Worm (Caenorhabditis elegans) whole organism, L4 larva: ENCODE data around the gene T27A10.5.

Experiments used
- ces-1 ChIP-seq: fragments of 150-350 bp; sonication (generic microtip); optimal IDR thresholded peaks from 4 replicates; lab custom pipeline; 2014; ENCODE audit warnings: missing biosample characterization, missing genetic modification reagents, missing genetic modification characterization
- dpl-1 ChIP-seq: fragments of 150-350 bp; optimal IDR thresholded peaks from 2 replicates; lab custom pipeline; 2014; ENCODE audit warnings: missing biosample characterization, missing genetic modification reagents, missing genetic modification characterization
- fkh-10 ChIP-seq: fragments of 150-350 bp; optimal IDR thresholded peaks from 2 replicates; lab custom pipeline; 2014; ENCODE audit warnings: missing biosample characterization, missing genetic modification reagents, missing genetic modification characterization
- madf-9 ChIP-seq: fragments of 200-800 bp; sonication (Bioruptor generic); conservative IDR thresholded peaks from 2 replicates; pipeline ENCODE4 v1.3.6; 2022; ENCODE audit warnings: missing genetic modification reagents, missing genetic modification characterization, missing compliant biosample characterization
- nhr-28 ChIP-seq: fragments of 150-350 bp; optimal IDR thresholded peaks from 2 replicates; lab custom pipeline; 2014; ENCODE audit warnings: missing biosample characterization, missing genetic modification characterization
- pqm-1 ChIP-seq: sonication (generic microtip); optimal IDR thresholded peaks from 2 replicates; lab custom pipeline; 2017; ENCODE audit warnings: missing biosample characterization, missing genetic modification characterization
- snpc-4 ChIP-seq: fragments of 150-350 bp; optimal IDR thresholded peaks from 2 replicates; lab custom pipeline; 2014; ENCODE audit warnings: missing biosample characterization, missing genetic modification characterization
- unc-130 ChIP-seq: sonication (generic microtip); optimal IDR thresholded peaks from 2 replicates; lab custom pipeline; 2016; ENCODE audit warnings: missing genetic modification reagents, missing genetic modification characterization, missing compliant biosample characterization

- TF ChIP-seq madf-9 (GFP tag; lab: Robert Waterston, UW) = no peak
- no peak for TF ChIP-seq fkh-10
- no peak for TF ChIP-seq nhr-28
- TF ChIP-seq pqm-1 = no peak
- no peak for TF ChIP-seq dpl-1
- TF ChIP-seq ces-1 (GFP tag; lab: Kevin White, UChicago) = no peak
- TF ChIP-seq unc-130 (GFP tag; lab: Kevin White, UChicago) = no peak
- no peak for TF ChIP-seq snpc-4 (tag; lab: Kevin White, UChicago)
Measured at ce11 chrX:3526712-3527111, 46.7 kb downstream of the T27A10.5 start.
